Worm (Caenorhabditis elegans) whole organism, midembryonic: ENCODE results near the gene C32D5.14.

ENCODE experiments used
- T22C8.4 ChIP-seq: fragments of 200-800 bp; sonication (Bioruptor generic); IDR thresholded peaks from 2 replicates; pipeline ENCODE4 v1.3.6; 2022; ENCODE audit warnings: missing genetic modification characterization, missing compliant biosample characterization
- cog-1 ChIP-seq: sonication (generic microtip); optimal IDR thresholded peaks from 2 replicates; lab custom pipeline; 2016; ENCODE audit warnings: missing genetic modification characterization, missing compliant biosample characterization
- flt-1 ChIP-seq: fragments of 200-800 bp; sonication (Bioruptor generic); IDR thresholded peaks from 2 replicates; pipeline ENCODE4 v1.3.6; 2022; ENCODE audit warnings: missing genetic modification characterization, missing compliant biosample characterization
- klf-2 ChIP-seq: fragments of 200-800 bp; sonication (Bioruptor generic); conservative IDR thresholded peaks from 2 replicates; pipeline ENCODE4 v1.3.6; 2022; ENCODE audit warnings: missing genetic modification reagents, missing genetic modification characterization, missing compliant biosample characterization
- med-1 ChIP-seq: sonication (generic microtip); optimal IDR thresholded peaks from 2 replicates; lab custom pipeline; 2017; ENCODE audit warnings: missing genetic modification characterization, mild to moderate bottlenecking, missing compliant biosample characterization, antibody characterized with exemption, missing genetic modification reagents; ENCODE audit not compliant: insufficient read depth
- ref-1 ChIP-seq: fragments of 200-800 bp; sonication (Bioruptor generic); conservative IDR thresholded peaks from 2 replicates; pipeline ENCODE4 v1.3.6; 2022; ENCODE audit warnings: missing genetic modification reagents, missing genetic modification characterization, missing compliant biosample characterization
- tab-1 ChIP-seq: fragments of 200-800 bp; sonication (Bioruptor generic); IDR thresholded peaks from 2 replicates; pipeline ENCODE4 v1.3.6; 2022; ENCODE audit warnings: missing genetic modification characterization, missing compliant biosample characterization
- ztf-23 ChIP-seq: fragments of 200-800 bp; sonication (Bioruptor generic); IDR thresholded peaks from 2 replicates; pipeline ENCODE4 v1.3.6; 2022; ENCODE audit warnings: missing genetic modification reagents, missing genetic modification characterization, missing compliant biosample characterization
- ztf-29 ChIP-seq: fragments of 200-800 bp; sonication (Bioruptor generic); IDR thresholded peaks from 2 replicates; pipeline ENCODE4 v1.3.6; 2022; ENCODE audit warnings: missing genetic modification reagents, missing genetic modification characterization, missing compliant biosample characterization

The C32D5.14 gene

ce11 chrII:6333887-6334286 lies 1.4 kb upstream of the C32D5.14 start, which contains the start of gene ttc-39B:
Gene ttc-39B (minus strand): TSS chrII:6333987.
- TF ChIP-seq tab-1 (GFP tag; lab: Robert Waterston, UW): no peak
- no peak for TF ChIP-seq flt-1 (GFP tag; lab: Robert Waterston, UW)
- no peak for TF ChIP-seq T22C8.4 (GFP tag; lab: Robert Waterston, UW)
- TF ChIP-seq ztf-29 (GFP tag; lab: Robert Waterston, UW): no peak
- TF ChIP-seq cog-1: no peak
- no peak for TF ChIP-seq med-1 (GFP tag; lab: Kevin White, UChicago)
- TF ChIP-seq ref-1 (GFP tag; lab: Robert Waterston, UW): no peak
- TF ChIP-seq klf-2: no peak
- no peak for TF ChIP-seq ztf-23 (GFP tag; lab: Robert Waterston, UW)

ce11 chrII:6334745-6335260 lies 485 bp upstream of the C32D5.14 start:
- TF ChIP-seq med-1 (GFP tag; lab: Kevin White, UChicago) (no peak), tab-1 (GFP tag; lab: Robert Waterston, UW) (no peak), T22C8.4 (GFP tag; lab: Robert Waterston, UW) (no peak), ztf-29 (GFP tag; lab: Robert Waterston, UW) (no peak), flt-1 (GFP tag; lab: Robert Waterston, UW) (no peak), ref-1 (GFP tag; lab: Robert Waterston, UW) (no peak), klf-2 (no peak), cog-1 (no peak), ztf-23 (GFP tag; lab: Robert Waterston, UW) (no peak)

- TF ChIP-seq klf-2 (no peak), T22C8.4 (GFP tag; lab: Robert Waterston, UW) (no peak), flt-1 (GFP tag; lab: Robert Waterston, UW) (no peak), tab-1 (GFP tag; lab: Robert Waterston, UW) (no peak), med-1 (GFP tag; lab: Kevin White, UChicago) (no peak), ref-1 (GFP tag; lab: Robert Waterston, UW) (no peak)
These were observed 4.2 kb downstream of the C32D5.14 start for ce11 chrII:6339511-6339910.

ce11 chrII:6339948-6340347 lies 4.7 kb downstream of the C32D5.14 start, which contains the start of gene C32D5.7:
Gene C32D5.7 (minus strand): TSS chrII:6340048.
- no peak for TF ChIP-seq ztf-29 (GFP tag; lab: Robert Waterston, UW)
- no peak for TF ChIP-seq flt-1 (GFP tag; lab: Robert Waterston, UW)
- no peak for TF ChIP-seq T22C8.4 (GFP tag; lab: Robert Waterston, UW)
- no peak for TF ChIP-seq ztf-23 (GFP tag; lab: Robert Waterston, UW)
- no peak for TF ChIP-seq cog-1
- TF ChIP-seq tab-1 (GFP tag; lab: Robert Waterston, UW): no peak

ce11 chrII:6341076-6341475 lies 5.8 kb downstream of the C32D5.14 start:
- TF ChIP-seq ztf-29 (GFP tag; lab: Robert Waterston, UW) (no peak), klf-2 (no peak), cog-1 (no peak), ref-1 (GFP tag; lab: Robert Waterston, UW) (no peak), tab-1 (GFP tag; lab: Robert Waterston, UW) (no peak), med-1 (GFP tag; lab: Kevin White, UChicago) (no peak), flt-1 (GFP tag; lab: Robert Waterston, UW) (no peak), ztf-23 (GFP tag; lab: Robert Waterston, UW) (no peak), T22C8.4 (GFP tag; lab: Robert Waterston, UW) (no peak)

- no peak for TF ChIP-seq cog-1
These were observed 7.2 kb downstream of the C32D5.14 start for ce11 chrII:6342455-6342854.

- no peak for TF ChIP-seq klf-2
- TF ChIP-seq flt-1 (GFP tag; lab: Robert Waterston, UW): no peak
- TF ChIP-seq ztf-23 (GFP tag; lab: Robert Waterston, UW): no peak
- no peak for TF ChIP-seq med-1 (GFP tag; lab: Kevin White, UChicago)
- no peak for TF ChIP-seq ztf-29 (GFP tag; lab: Robert Waterston, UW)
- TF ChIP-seq cog-1: no peak
- no peak for TF ChIP-seq tab-1 (GFP tag; lab: Robert Waterston, UW)
- no peak for TF ChIP-seq T22C8.4 (GFP tag; lab: Robert Waterston, UW)
- no peak for TF ChIP-seq ref-1 (GFP tag; lab: Robert Waterston, UW)
These were observed 8.6 kb downstream of the C32D5.14 start, which contains the start of gene txt-18 for ce11 chrII:6343893-6344292. Gene txt-18 (plus strand): TSS chrII:6344072.

- TF ChIP-seq klf-2 (no peak), cog-1 (no peak), T22C8.4 (GFP tag; lab: Robert Waterston, UW) (no peak), ztf-23 (GFP tag; lab: Robert Waterston, UW) (no peak), flt-1 (GFP tag; lab: Robert Waterston, UW) (no peak), ref-1 (GFP tag; lab: Robert Waterston, UW) (no peak), tab-1 (GFP tag; lab: Robert Waterston, UW) (no peak), ztf-29 (GFP tag; lab: Robert Waterston, UW) (no peak)
These were observed 9.2 kb downstream of the C32D5.14 start for ce11 chrII:6344513-6344912.

- TF ChIP-seq ztf-23 (GFP tag; lab: Robert Waterston, UW) (0 out of 2 replicates have a peak, but pooled peaks have one; percentile 21), ztf-29 (GFP tag; lab: Robert Waterston, UW) (no peak)
These were observed 10.2 kb downstream of the C32D5.14 start, which contains the start of gene C32D5.8 for ce11 chrII:6345195-6346158. Gene C32D5.8 (minus strand): TSS chrII:6345964.
